Fruit fly (Drosophila melanogaster): ENCODE results near the gene CG34278.

DNA sequence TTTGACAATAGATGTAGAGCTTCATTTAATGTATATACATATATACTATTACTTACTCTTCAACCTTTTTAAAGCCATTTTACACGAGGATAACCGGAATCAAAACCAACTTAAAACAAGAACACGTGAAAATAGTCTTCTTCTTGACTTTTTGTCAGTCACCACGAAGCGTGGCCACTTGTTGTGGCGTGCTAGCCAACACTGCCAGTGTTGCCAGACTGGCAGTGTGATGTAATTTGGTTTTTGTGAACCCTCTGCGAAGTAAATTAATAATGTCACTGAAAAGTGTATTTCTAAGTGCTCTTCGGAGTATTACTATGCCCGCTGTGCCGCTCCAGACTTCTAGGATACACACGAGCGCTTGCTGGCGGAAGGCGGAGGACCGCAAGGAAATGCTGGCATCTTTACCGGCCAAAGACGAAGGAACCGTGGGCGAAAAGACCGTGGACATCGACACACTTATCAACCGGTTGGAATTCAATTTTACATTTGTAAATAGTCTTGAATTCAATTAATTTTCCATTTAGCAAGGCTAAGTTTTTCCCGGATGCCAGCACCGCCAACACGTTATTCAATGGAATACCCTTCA lies 47.6 kb upstream of the CG34278 start, which contains the start of the genes Ns1 and mRpS11:
- no peak for TF ChIP-seq Jra (GFP tag; optimal IDR thresholded peaks at IDR 0.05)
- TF ChIP-seq Mio (GFP tag; optimal IDR thresholded peaks at IDR 0.05) = no peak
